Worm (Caenorhabditis elegans): ENCODE data around the gene sru-8.

- TF ChIP-seq ttx-3 (tag; optimal IDR thresholded peaks at IDR 0.05) (no peak), odd-2 (tag; optimal IDR thresholded peaks at IDR 0.05) (no peak), unc-86 (tag; optimal IDR thresholded peaks at IDR 0.05) (no peak)
Measured at ce11 chrV:9801965-9802364, 41.7 kb upstream of the sru-8 start, which contains the start of gene F46B6.10.

Measured in whole organism, late embryonic.